Worm (Caenorhabditis elegans): Measurements from ENCODE around the gene eif-2Bepsilon.

- peak; percentile 28 for TF ChIP-seq R02D3.7 (tag; optimal IDR thresholded peaks at IDR 0.05)
- TF ChIP-seq aly-2 (tag; optimal IDR thresholded peaks at IDR 0.05), result no peak
- TF ChIP-seq ceh-82 (tag; optimal IDR thresholded peaks at IDR 0.05), result no peak
- TF ChIP-seq elt-1 (tag; optimal IDR thresholded peaks at IDR 0.05), result no peak
- no peak for TF ChIP-seq fos-1 (tag; optimal IDR thresholded peaks at IDR 0.05)
- TF ChIP-seq nhr-76 (tag; optimal IDR thresholded peaks at IDR 0.05), result no peak
- TF ChIP-seq unc-62 (GFP tag; optimal IDR thresholded peaks at IDR 0.05), result no peak
- peak; percentile 49 for TF ChIP-seq snpc-4 (tag; optimal IDR thresholded peaks at IDR 0.05)
- no peak for TF ChIP-seq fkh-2 (tag; optimal IDR thresholded peaks at IDR 0.05)
- no peak for TF ChIP-seq ZK546.5 (tag; optimal IDR thresholded peaks at IDR 0.05)
Measured at ce11 chrII:8683933-8684332, 22.3 kb downstream of the eif-2Bepsilon start.

Data from whole organism, L3 larva.